Worm (Caenorhabditis elegans) whole organism, young adult: ENCODE measurements around the gene ZK354.9.

Experiments
- F33H1.4 ChIP-seq: fragments of 200-800 bp; sonication (Bioruptor generic); IDR thresholded peaks from 2 replicates; pipeline ENCODE4 v1.3.6; 2022; ENCODE audit warnings: missing genetic modification reagents, missing genetic modification characterization, missing compliant biosample characterization
- mxl-1 ChIP-seq: sonication (generic microtip); optimal IDR thresholded peaks from 2 replicates; lab custom pipeline; 2016; ENCODE audit warnings: missing genetic modification characterization, missing compliant biosample characterization
- nhr-80 ChIP-seq: sonication (generic microtip); optimal IDR thresholded peaks from 2 replicates; lab custom pipeline; 2016; ENCODE audit warnings: missing genetic modification characterization, missing compliant biosample characterization
- pha-4 ChIP-seq: fragments of 150-350 bp; sonication (generic microtip); optimal IDR thresholded peaks from 2 replicates; lab custom pipeline; 2014; ENCODE audit warnings: missing biosample characterization, missing genetic modification reagents, missing genetic modification characterization
- tbx-9 ChIP-seq: sonication (generic microtip); optimal IDR thresholded peaks from 2 replicates; lab custom pipeline; 2016; ENCODE audit warnings: borderline replicate concordance, missing genetic modification characterization, inconsistent platforms, missing compliant biosample characterization
- unc-62 ChIP-seq: fragments of 150-350 bp; optimal IDR thresholded peaks from 2 replicates; lab custom pipeline; 2014; ENCODE audit warnings: missing biosample characterization, missing genetic modification reagents, missing genetic modification characterization

DNA sequence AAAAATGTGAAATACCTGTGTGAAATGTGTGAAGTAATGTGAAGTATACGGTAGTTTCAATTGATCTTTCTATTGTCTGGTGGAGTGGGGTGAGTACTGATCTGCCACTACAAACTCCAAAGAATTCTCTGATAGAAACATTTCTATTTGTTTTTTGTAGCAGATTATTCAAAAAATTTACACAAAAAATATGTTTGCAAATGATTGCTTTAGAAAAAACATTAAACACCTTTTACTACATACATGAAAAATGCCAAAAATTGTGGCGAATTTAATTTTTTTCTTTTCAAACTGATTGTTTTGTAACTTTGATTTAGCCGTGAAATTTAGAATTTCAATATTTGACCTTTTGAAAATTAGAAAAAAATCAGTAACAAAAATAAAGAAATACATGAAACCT lies 1.8 kb upstream of the ZK354.9 start, which contains the start of gene ZK354.3:
- TF ChIP-seq mxl-1 (tag; lab: Kevin White, UChicago) (no peak), F33H1.4 (GFP tag; lab: Robert Waterston, UW) (no peak), pha-4 (tag; lab: Kevin White, UChicago) (no peak), nhr-80 (no peak), unc-62 (no peak), tbx-9 (tag; lab: Kevin White, UChicago) (no peak)
